Worm (Caenorhabditis elegans) whole organism, L2 larva: ENCODE results near the gene zip-12.

ENCODE experiments used
- F13H6.1 ChIP-seq: sonication (generic microtip); optimal IDR thresholded peaks from 2 replicates; lab custom pipeline; 2016; ENCODE audit warnings: missing genetic modification characterization, missing compliant biosample characterization
- R02D3.7 ChIP-seq: fragments of 150-350 bp; optimal IDR thresholded peaks from 2 replicates; lab custom pipeline; 2014; ENCODE audit warnings: missing biosample characterization, missing genetic modification characterization
- aly-2 ChIP-seq: fragments of 150-350 bp; optimal IDR thresholded peaks from 2 replicates; lab custom pipeline; 2014; ENCODE audit warnings: missing biosample characterization, missing genetic modification characterization
- blmp-1 ChIP-seq: sonication (generic microtip); optimal IDR thresholded peaks from 2 replicates; lab custom pipeline; 2017; ENCODE audit warnings: missing genetic modification characterization, mild to moderate bottlenecking, missing compliant biosample characterization, antibody characterized with exemption, moderate library complexity; ENCODE audit not compliant: insufficient read depth
- crh-2 ChIP-seq: sonication (generic microtip); optimal IDR thresholded peaks from 2 replicates; lab custom pipeline; 2017; ENCODE audit warnings: missing biosample characterization, missing genetic modification characterization
- elt-3 ChIP-seq: sonication (generic microtip); optimal IDR thresholded peaks from 2 replicates; lab custom pipeline; 2017; ENCODE audit warnings: missing biosample characterization, missing genetic modification characterization
- lin-11 ChIP-seq: fragments of 150-350 bp; sonication (generic microtip); optimal IDR thresholded peaks from 2 replicates; lab custom pipeline; 2014; ENCODE audit warnings: missing biosample characterization, missing genetic modification characterization, inconsistent platforms, mixed read lengths
- nhr-12 ChIP-seq: fragments of 150-350 bp; optimal IDR thresholded peaks from 2 replicates; lab custom pipeline; 2014; ENCODE audit warnings: missing biosample characterization, missing genetic modification characterization
- nhr-25 ChIP-seq: fragments of 150-350 bp; sonication (generic microtip); optimal IDR thresholded peaks from 3 replicates; lab custom pipeline; 2014; ENCODE audit warnings: missing biosample characterization, missing genetic modification characterization
- nhr-77 ChIP-seq: fragments of 150-350 bp; optimal IDR thresholded peaks from 2 replicates; lab custom pipeline; 2014; ENCODE audit warnings: missing biosample characterization, missing genetic modification characterization
- unc-39 ChIP-seq: fragments of 150-350 bp; optimal IDR thresholded peaks from 2 replicates; lab custom pipeline; 2014; ENCODE audit warnings: missing biosample characterization, missing genetic modification characterization
- unc-62 ChIP-seq: fragments of 150-350 bp; optimal IDR thresholded peaks from 2 replicates; lab custom pipeline; 2014; ENCODE audit warnings: missing biosample characterization, missing genetic modification reagents, missing genetic modification characterization
- zag-1 ChIP-seq: fragments of 150-350 bp; optimal IDR thresholded peaks from 2 replicates; lab custom pipeline; 2014; ENCODE audit warnings: missing biosample characterization, missing genetic modification characterization

- no peak for TF ChIP-seq R02D3.7 (tag; lab: Kevin White, UChicago)
- TF ChIP-seq unc-39 (tag; lab: Kevin White, UChicago) = no peak
- TF ChIP-seq aly-2 (tag; lab: Kevin White, UChicago) = no peak
- TF ChIP-seq nhr-12 = no peak
- no peak for TF ChIP-seq zag-1 (tag; lab: Kevin White, UChicago)
- TF ChIP-seq lin-11 (tag; lab: Kevin White, UChicago) = no peak
- no peak for TF ChIP-seq blmp-1
- TF ChIP-seq elt-3 (tag; lab: Kevin White, UChicago) = no peak
- no peak for TF ChIP-seq nhr-25 (tag; lab: Kevin White, UChicago)
- no peak for TF ChIP-seq F13H6.1 (tag; lab: Kevin White, UChicago)
- no peak for TF ChIP-seq unc-62 (GFP tag; lab: Kevin White, UChicago)
- TF ChIP-seq crh-2 = no peak
- no peak for TF ChIP-seq nhr-77 (tag; lab: Kevin White, UChicago)
Observed at ce11 chrIII:12315179-12315578, 12.5 kb upstream of the zip-12 start, which contains the start of gene Y75B8A.37.
